Fruit fly (Drosophila melanogaster): ENCODE data around the gene pths.

- TF ChIP-seq Sin3A (optimal IDR thresholded peaks at IDR 0.05) = no peak
- TF ChIP-seq psq (optimal IDR thresholded peaks at IDR 0.05) = no peak
- no peak for TF ChIP-seq Myc (optimal IDR thresholded peaks at IDR 0.05)
- no peak for TF ChIP-seq h (optimal IDR thresholded peaks at IDR 0.05)
- TF ChIP-seq ttk (optimal IDR thresholded peaks at IDR 0.05) = no peak
- TF ChIP-seq insv (optimal IDR thresholded peaks at IDR 0.05) = no peak
Observed at dm6 chr2L:21108759-21109282, 34.2 kb upstream of the pths start.

Data from Kc167 (cell line).